Fruit fly (Drosophila melanogaster) whole organism, embryonic: ENCODE measurements around the gene CG11668.

Experiments used
- Adf1 ChIP-seq: fragments of 200-800 bp; sonication (Bioruptor generic); IDR thresholded peaks from 2 replicates; pipeline ENCODE4 v1.3.6; 2022; ENCODE audit warnings: missing biosample characterization, missing genetic modification characterization
- Antp ChIP-seq: fragments of 200-800 bp; sonication (Bioruptor generic); optimal IDR thresholded peaks from 3 replicates; lab custom pipeline; 2016; ENCODE audit warnings: missing biosample characterization, missing genetic modification characterization
- BEAF-32 ChIP-seq: fragments of 200-800 bp; sonication (Bioruptor generic); optimal IDR thresholded peaks from 3 replicates; lab custom pipeline; 2017; ENCODE audit warnings: missing biosample characterization, missing genetic modification characterization, mild to moderate bottlenecking, moderate library complexity, missing genetic modification reagents
- CG10147 ChIP-seq: fragments of 200-800 bp; sonication (Bioruptor generic); optimal IDR thresholded peaks from 2 replicates; lab custom pipeline; 2019; ENCODE audit warnings: missing biosample characterization, mild to moderate bottlenecking, missing genetic modification characterization, moderate library complexity
- CG10209 ChIP-seq: fragments of 200-800 bp; sonication (Bioruptor generic); optimal IDR thresholded peaks from 3 replicates; lab custom pipeline; 2017; ENCODE audit warnings: missing biosample characterization, mild to moderate bottlenecking, missing genetic modification characterization, missing genetic modification reagents
- CG10543 ChIP-seq: fragments of 200-800 bp; sonication (Bioruptor generic); optimal IDR thresholded peaks from 3 replicates; lab custom pipeline; 2017; ENCODE audit warnings: missing biosample characterization, mild to moderate bottlenecking, missing genetic modification characterization, moderate library complexity
- CG12942 ChIP-seq: fragments of 200-800 bp; sonication (Bioruptor generic); optimal IDR thresholded peaks from 3 replicates; lab custom pipeline; 2016; ENCODE audit warnings: missing biosample characterization, missing genetic modification characterization
- CG15073 ChIP-seq: fragments of 200-800 bp; sonication (Bioruptor generic); optimal IDR thresholded peaks from 2 replicates; lab custom pipeline; 2016; ENCODE audit warnings: missing biosample characterization, missing genetic modification characterization
- CG15601 ChIP-seq: fragments of 200-800 bp; sonication (Bioruptor generic); optimal IDR thresholded peaks from 3 replicates; lab custom pipeline; 2019; ENCODE audit warnings: missing biosample characterization, mild to moderate bottlenecking, missing genetic modification characterization, moderate library complexity
- CG16779 ChIP-seq: fragments of 200-800 bp; sonication (Bioruptor generic); IDR thresholded peaks from 2 replicates; pipeline ENCODE4 v1.3.6; 2022; ENCODE audit warnings: missing biosample characterization, missing genetic modification characterization
- CG18011 ChIP-seq: fragments of 200-800 bp; sonication (Bioruptor generic); optimal IDR thresholded peaks from 2 replicates; lab custom pipeline; 2017; ENCODE audit warnings: missing biosample characterization, missing genetic modification characterization, mild to moderate bottlenecking, moderate library complexity, missing genotype
- CG18476 ChIP-seq: fragments of 200-800 bp; sonication (Bioruptor generic); optimal IDR thresholded peaks from 2 replicates; lab custom pipeline; 2016; ENCODE audit warnings: missing biosample characterization, mild to moderate bottlenecking, missing genetic modification characterization
- CG18619 ChIP-seq: fragments of 200-800 bp; sonication (Bioruptor generic); optimal IDR thresholded peaks from 3 replicates; lab custom pipeline; 2017; ENCODE audit warnings: missing biosample characterization, mild to moderate bottlenecking, missing genetic modification characterization
- CG2116 ChIP-seq: fragments of 200-800 bp; sonication (Bioruptor generic); optimal IDR thresholded peaks from 3 replicates; lab custom pipeline; 2018; ENCODE audit warnings: missing biosample characterization, mild to moderate bottlenecking, missing genetic modification characterization
- CG2712 ChIP-seq: fragments of 200-800 bp; optimal IDR thresholded peaks from 3 replicates; lab custom pipeline; 2019; ENCODE audit warnings: missing biosample characterization, mild to moderate bottlenecking, missing genetic modification characterization, moderate library complexity
- CG30020 ChIP-seq: fragments of 200-800 bp; optimal IDR thresholded peaks from 2 replicates; lab custom pipeline; 2019; ENCODE audit warnings: missing biosample characterization, mild to moderate bottlenecking, missing genetic modification characterization, moderate library complexity
- CG33213 ChIP-seq: fragments of 200-800 bp; sonication (Bioruptor generic); optimal IDR thresholded peaks from 3 replicates; lab custom pipeline; 2016; ENCODE audit warnings: missing biosample characterization, missing genetic modification characterization
- CG4854 ChIP-seq: fragments of 200-800 bp; sonication (Bioruptor generic); optimal IDR thresholded peaks from 2 replicates; lab custom pipeline; 2016; ENCODE audit warnings: missing biosample characterization, missing genetic modification characterization, inconsistent platforms
- CG5180 ChIP-seq: fragments of 200-800 bp; sonication (Bioruptor generic); optimal IDR thresholded peaks from 3 replicates; lab custom pipeline; 2017; ENCODE audit warnings: missing biosample characterization, missing genetic modification characterization, mild to moderate bottlenecking, moderate library complexity, missing genetic modification reagents
- CG8290 ChIP-seq, 3 experiments: fragments of 200-800 bp; sonication (Bioruptor generic); optimal IDR thresholded peaks; 2 replicates each; lab custom pipeline; 2016 to 2019; ENCODE audit warnings: missing biosample characterization in 3 of 3, missing genetic modification characterization in 3 of 3, mild to moderate bottlenecking in 2 of 3, moderate library complexity in 1 of 3
- CG9932 ChIP-seq: fragments of 200-800 bp; sonication (Bioruptor generic); IDR thresholded peaks from 2 replicates; pipeline ENCODE4 v1.3.6; 2022; ENCODE audit warnings: missing biosample characterization, missing genetic modification characterization
- CrebB ChIP-seq: fragments of 200-800 bp; sonication (Bioruptor generic); optimal IDR thresholded peaks from 3 replicates; lab custom pipeline; 2018; ENCODE audit warnings: missing biosample characterization, mild to moderate bottlenecking, missing genetic modification characterization
- Elba2 ChIP-seq: fragments of 200-800 bp; sonication (Bioruptor generic); optimal IDR thresholded peaks from 3 replicates; lab custom pipeline; 2016; ENCODE audit warnings: missing biosample characterization, missing genetic modification characterization
- Fer2 ChIP-seq: fragments of 200-800 bp; sonication (Bioruptor generic); optimal IDR thresholded peaks from 2 replicates; lab custom pipeline; 2018; ENCODE audit warnings: missing biosample characterization, mild to moderate bottlenecking, missing genetic modification characterization, moderate library complexity
- HLH3B ChIP-seq: fragments of 200-800 bp; sonication (Bioruptor generic); IDR thresholded peaks from 2 replicates; pipeline ENCODE4 v1.3.6; 2022; ENCODE audit warnings: missing biosample characterization, missing genetic modification characterization
- HmgZ ChIP-seq: fragments of 200-800 bp; sonication (Bioruptor generic); optimal IDR thresholded peaks from 2 replicates; lab custom pipeline; 2018; ENCODE audit warnings: missing biosample characterization, mild to moderate bottlenecking, missing genetic modification characterization
- Hsf ChIP-seq: fragments of 200-800 bp; sonication (Bioruptor generic); optimal IDR thresholded peaks from 3 replicates; lab custom pipeline; 2016; ENCODE audit warnings: missing biosample characterization, missing genetic modification characterization
- Mad ChIP-seq: fragments of 200-800 bp; sonication (Bioruptor generic); optimal IDR thresholded peaks from 2 replicates; lab custom pipeline; 2016; ENCODE audit warnings: missing biosample characterization, missing genetic modification characterization
- NFAT ChIP-seq: fragments of 200-800 bp; sonication (Bioruptor generic); IDR thresholded peaks from 2 replicates; pipeline ENCODE4 v1.3.6; 2022; ENCODE audit warnings: missing biosample characterization, missing genetic modification characterization
- NfI ChIP-seq: fragments of 200-800 bp; sonication (Bioruptor generic); optimal IDR thresholded peaks from 3 replicates; lab custom pipeline; 2018; ENCODE audit warnings: missing biosample characterization, mild to moderate bottlenecking, missing genetic modification characterization, moderate library complexity
- Pdp1 ChIP-seq, 2 experiments: fragments of 200-800 bp; sonication (Bioruptor generic); optimal IDR thresholded peaks; 3 replicates each; lab custom pipeline; 2016; ENCODE audit warnings: missing biosample characterization in 2 of 2, missing genetic modification characterization in 2 of 2, mild to moderate bottlenecking in 1 of 2, moderate library complexity in 1 of 2
- Rx ChIP-seq: fragments of 200-800 bp; sonication (Bioruptor generic); IDR thresholded peaks from 2 replicates; pipeline ENCODE4 v1.3.6; 2022; ENCODE audit warnings: missing biosample characterization, missing genetic modification characterization
- Vsx1 ChIP-seq: fragments of 200-800 bp; sonication (Bioruptor generic); optimal IDR thresholded peaks from 2 replicates; lab custom pipeline; 2017; ENCODE audit warnings: missing biosample characterization, mild to moderate bottlenecking, missing genetic modification characterization, missing genetic modification reagents
- aop ChIP-seq: fragments of 200-800 bp; sonication (Bioruptor generic); IDR thresholded peaks from 2 replicates; pipeline ENCODE4 v1.3.6; 2022; ENCODE audit warnings: missing biosample characterization, missing genetic modification characterization
- bowl ChIP-seq: fragments of 200-800 bp; sonication (Bioruptor generic); IDR thresholded peaks from 2 replicates; pipeline ENCODE4 v1.3.6; 2022; ENCODE audit warnings: missing biosample characterization, missing genetic modification characterization
- cg ChIP-seq: fragments of 200-800 bp; sonication (Bioruptor generic); optimal IDR thresholded peaks from 3 replicates; lab custom pipeline; 2019; ENCODE audit warnings: missing biosample characterization, mild to moderate bottlenecking, missing genetic modification characterization, moderate library complexity
- chinmo ChIP-seq: fragments of 200-800 bp; sonication (Bioruptor generic); IDR thresholded peaks from 4 replicates; pipeline ENCODE4 v1.3.6; 2022; ENCODE audit warnings: missing biosample characterization, missing genetic modification characterization; ENCODE audit not compliant: partially characterized antibody
- da ChIP-seq: fragments of 200-800 bp; sonication (Bioruptor generic); optimal IDR thresholded peaks from 2 replicates; lab custom pipeline; 2016; ENCODE audit warnings: missing biosample characterization, missing genetic modification characterization
- emc ChIP-seq: fragments of 200-800 bp; sonication (Bioruptor generic); optimal IDR thresholded peaks from 2 replicates; lab custom pipeline; 2016; ENCODE audit warnings: missing biosample characterization, missing genetic modification characterization
- hbn ChIP-seq: fragments of 200-800 bp; sonication (Bioruptor generic); IDR thresholded peaks from 2 replicates; pipeline ENCODE4 v1.3.6; 2022; ENCODE audit warnings: missing biosample characterization, missing genetic modification characterization; ENCODE audit not compliant: partially characterized antibody
- jigr1 ChIP-seq: fragments of 200-800 bp; sonication (Bioruptor generic); IDR thresholded peaks from 3 replicates; pipeline ENCODE4 v1.3.6; 2022; ENCODE audit warnings: missing biosample characterization, missing genetic modification characterization
- knrl ChIP-seq: fragments of 200-800 bp; sonication (Bioruptor generic); IDR thresholded peaks from 3 replicates; pipeline ENCODE4 v1.3.6; 2022; ENCODE audit warnings: missing biosample characterization, missing genetic modification characterization; ENCODE audit not compliant: partially characterized antibody
- peb ChIP-seq: fragments of 200-800 bp; sonication (Bioruptor generic); IDR thresholded peaks from 2 replicates; pipeline ENCODE4 v1.3.6; 2022; ENCODE audit warnings: missing biosample characterization, missing genetic modification characterization
- seq ChIP-seq: fragments of 200-800 bp; sonication (Bioruptor generic); IDR thresholded peaks from 2 replicates; pipeline ENCODE4 v1.3.6; 2022; ENCODE audit warnings: missing biosample characterization, missing genetic modification characterization
- ssp ChIP-seq: fragments of 200-800 bp; sonication (Bioruptor generic); IDR thresholded peaks from 2 replicates; pipeline ENCODE4 v1.3.6; 2022; ENCODE audit warnings: missing biosample characterization, missing genetic modification characterization
- stwl ChIP-seq: fragments of 200-800 bp; sonication (Bioruptor generic); optimal IDR thresholded peaks from 3 replicates; lab custom pipeline; 2018; ENCODE audit warnings: missing biosample characterization, mild to moderate bottlenecking, missing genetic modification characterization, moderate library complexity
- sug ChIP-seq: fragments of 200-800 bp; optimal IDR thresholded peaks from 2 replicates; lab custom pipeline; 2019; ENCODE audit warnings: missing biosample characterization, mild to moderate bottlenecking, missing genetic modification characterization, moderate library complexity
- toy ChIP-seq: fragments of 200-800 bp; sonication (Bioruptor generic); IDR thresholded peaks from 2 replicates; pipeline ENCODE4 v1.3.6; 2022; ENCODE audit warnings: missing biosample characterization, missing genetic modification characterization
- unc-4 ChIP-seq: fragments of 200-800 bp; sonication (Bioruptor generic); IDR thresholded peaks from 2 replicates; pipeline ENCODE4 v1.3.6; 2022; ENCODE audit warnings: missing biosample characterization, missing genetic modification characterization; ENCODE audit not compliant: partially characterized antibody
- vvl ChIP-seq: fragments of 200-800 bp; sonication (Bioruptor generic); IDR thresholded peaks from 2 replicates; pipeline ENCODE4 v1.3.6; 2022; ENCODE audit warnings: missing biosample characterization, missing genetic modification characterization
- zfh1 ChIP-seq: fragments of 200-800 bp; sonication (Bioruptor generic); IDR thresholded peaks from 3 replicates; pipeline ENCODE4 v1.3.6; 2022; ENCODE audit warnings: missing biosample characterization, missing genetic modification characterization

CG11668 gene

dm6 chr3R:13017623-13018036 is 20.5 kb upstream of the CG11668 start (continued):
- TF ChIP-seq knrl (GFP tag; lab: Robert Waterston, UW) (no peak), CG10209 (GFP tag; lab: Kevin White, UChicago) (no peak), CG15601 (tag; lab: Kevin White, UChicago) (no peak), stwl (no peak), CrebB (tag; lab: Kevin White, UChicago) (no peak), seq (GFP tag; lab: Robert Waterston, UW) (no peak), CG9932 (GFP tag; lab: Robert Waterston, UW) (peak; percentile 47), BEAF-32 (GFP tag; lab: Kevin White, UChicago) (no peak), zfh1 (GFP tag; lab: Robert Waterston, UW) (no peak), CG10147 (GFP tag; lab: Kevin White, UChicago) (no peak), CG12942 (GFP tag; lab: Kevin White, UChicago) (no peak), peb (GFP tag; lab: Robert Waterston, UW) (no peak), HLH3B (GFP tag; lab: Robert Waterston, UW) (no peak), sug (tag; lab: Kevin White, UChicago) (peak; percentile 23), Elba2 (GFP tag; lab: Kevin White, UChicago) (no peak), vvl (GFP tag; lab: Robert Waterston, UW) (no peak), bowl (no peak), CG2116 (no peak), Fer2 (no peak), CG18476 (GFP tag; lab: Kevin White, UChicago) (no peak), aop (GFP tag; lab: Robert Waterston, UW) (no peak), CG16779 (GFP tag; lab: Robert Waterston, UW) (no peak), CG30020 (no peak), chinmo (GFP tag; lab: Robert Waterston, UW) (peak; percentile 92), CG5180 (no peak), Hsf (no peak), CG33213 (GFP tag; lab: Kevin White, UChicago) (no peak), Vsx1 (GFP tag; lab: Kevin White, UChicago) (no peak), ssp (GFP tag; lab: Robert Waterston, UW) (no peak), emc (GFP tag; lab: Kevin White, UChicago) (no peak), CG4854 (GFP tag; lab: Kevin White, UChicago) (no peak), NFAT (peak; percentile 73; the same call in 1 of the 2 replicates), da (GFP tag; lab: Kevin White, UChicago) (no peak), CG8290 (GFP tag; optimal IDR thresholded peaks at IDR 0.05; lab: Kevin White, UChicago) (no peak), CG8290 (tag; optimal IDR thresholded peaks at IDR 0.05; lab: Kevin White, UChicago) (no peak), hbn (GFP tag; lab: Robert Waterston, UW) (no peak), toy (GFP tag; lab: Robert Waterston, UW) (no peak), jigr1 (GFP tag; lab: Robert Waterston, UW) (no peak), NfI (no peak), Adf1 (GFP tag; lab: Robert Waterston, UW) (0 out of 2 replicates have a peak, but pooled peaks have one; percentile 9), CG15073 (GFP tag; lab: Kevin White, UChicago) (no peak), CG2712 (tag; lab: Kevin White, UChicago) (no peak), CG10543 (GFP tag; lab: Kevin White, UChicago) (peak; percentile 62), Pdp1 (GFP tag; optimal IDR thresholded peaks at IDR 0.05; lab: Kevin White, UChicago) (peak in 1 of 2 experiments; percentile 65), cg (GFP tag; lab: Kevin White, UChicago) (no peak), CG18619 (GFP tag; lab: Kevin White, UChicago) (no peak), CG18011 (no peak), unc-4 (no peak), HmgZ (no peak), Rx (GFP tag; lab: Robert Waterston, UW) (no peak), Antp (GFP tag; lab: Kevin White, UChicago) (no peak), Mad (GFP tag; lab: Kevin White, UChicago) (no peak)
